Worm (Caenorhabditis elegans) whole organism, late embryonic: Measurements from ENCODE around the gene chpf-2.

Experiments used
- ceh-45 ChIP-seq: fragments of 200-800 bp; sonication (Bioruptor generic); IDR thresholded peaks from 2 replicates; pipeline ENCODE4 v1.3.6; 2022; ENCODE audit warnings: missing genetic modification reagents, missing genetic modification characterization, missing compliant biosample characterization
- ceh-48 ChIP-seq: sonication (generic microtip); optimal IDR thresholded peaks from 2 replicates; lab custom pipeline; 2016; ENCODE audit warnings: missing genetic modification characterization, inconsistent platforms, missing compliant biosample characterization
- gmeb-2 ChIP-seq: sonication (generic microtip); optimal IDR thresholded peaks from 2 replicates; lab custom pipeline; 2016; ENCODE audit warnings: missing genetic modification characterization, inconsistent platforms, missing compliant biosample characterization
- madf-2 ChIP-seq: sonication (generic microtip); optimal IDR thresholded peaks from 2 replicates; lab custom pipeline; 2017; ENCODE audit warnings: missing genetic modification characterization, missing compliant biosample characterization
- npax-4 ChIP-seq: sonication (generic microtip); optimal IDR thresholded peaks from 2 replicates; lab custom pipeline; 2016; ENCODE audit warnings: missing genetic modification characterization, missing compliant biosample characterization
- sox-4 ChIP-seq: sonication (generic microtip); optimal IDR thresholded peaks from 2 replicates; lab custom pipeline; 2017; ENCODE audit warnings: mild to moderate bottlenecking, missing genetic modification characterization, inconsistent platforms, missing compliant biosample characterization

- TF ChIP-seq madf-2 (tag; lab: Kevin White, UChicago): no peak
- TF ChIP-seq gmeb-2 (tag; lab: Kevin White, UChicago): no peak
- TF ChIP-seq npax-4 (tag; lab: Kevin White, UChicago): no peak
- no peak for TF ChIP-seq sox-4 (tag; lab: Kevin White, UChicago)
- no peak for TF ChIP-seq ceh-48 (tag; lab: Kevin White, UChicago)
- TF ChIP-seq ceh-45 (GFP tag; lab: Robert Waterston, UW): no peak
Observed at ce11 chrV:3062078-3062477, 22.9 kb upstream of the chpf-2 start, which contains the start of gene srt-15.
